Fruit fly (Drosophila melanogaster) whole organism, embryonic: ENCODE data around the gene GstT4.

ENCODE experiments used
- CG10979 ChIP-seq: fragments of 200-800 bp; sonication (Bioruptor generic); optimal IDR thresholded peaks from 2 replicates; lab custom pipeline; 2018; ENCODE audit warnings: missing biosample characterization, mild to moderate bottlenecking, missing genetic modification characterization, moderate library complexity
- CG12769 ChIP-seq: fragments of 200-800 bp; sonication (Bioruptor generic); optimal IDR thresholded peaks from 2 replicates; lab custom pipeline; 2019; ENCODE audit warnings: missing biosample characterization, mild to moderate bottlenecking, missing genetic modification characterization, moderate library complexity
- CG14667 ChIP-seq: fragments of 200-800 bp; sonication (Bioruptor generic); IDR thresholded peaks from 2 replicates; pipeline ENCODE4 v1.3.6; 2022; ENCODE audit warnings: missing biosample characterization, missing genetic modification characterization
- CG15011 ChIP-seq: fragments of 200-800 bp; sonication (Bioruptor generic); optimal IDR thresholded peaks from 3 replicates; lab custom pipeline; 2018; ENCODE audit warnings: missing biosample characterization, mild to moderate bottlenecking, missing genetic modification characterization
- CG1603 ChIP-seq: fragments of 200-800 bp; sonication (Bioruptor generic); optimal IDR thresholded peaks from 2 replicates; lab custom pipeline; 2019; ENCODE audit warnings: missing biosample characterization, mild to moderate bottlenecking, missing genetic modification characterization, moderate library complexity
- CG17328 ChIP-seq: fragments of 200-800 bp; sonication (Bioruptor generic); IDR thresholded peaks from 2 replicates; pipeline ENCODE4 v1.3.6; 2022; ENCODE audit warnings: missing biosample characterization, missing genetic modification characterization
- CG18764 ChIP-seq: fragments of 200-800 bp; sonication (Bioruptor generic); optimal IDR thresholded peaks from 3 replicates; lab custom pipeline; 2016; ENCODE audit warnings: missing biosample characterization, missing genetic modification characterization
- CG2120 ChIP-seq: fragments of 200-800 bp; sonication (Bioruptor generic); optimal IDR thresholded peaks from 3 replicates; lab custom pipeline; 2016; ENCODE audit warnings: missing biosample characterization, missing genetic modification characterization
- CG30020 ChIP-seq: fragments of 200-800 bp; optimal IDR thresholded peaks from 2 replicates; lab custom pipeline; 2019; ENCODE audit warnings: missing biosample characterization, mild to moderate bottlenecking, missing genetic modification characterization, moderate library complexity
- CG32532 ChIP-seq: fragments of 200-800 bp; sonication (Bioruptor generic); IDR thresholded peaks from 2 replicates; pipeline ENCODE4 v1.3.6; 2022; ENCODE audit warnings: missing biosample characterization, missing genetic modification characterization
- CG3281 ChIP-seq: fragments of 200-800 bp; sonication (Bioruptor generic); optimal IDR thresholded peaks from 3 replicates; lab custom pipeline; 2017; ENCODE audit warnings: missing biosample characterization, mild to moderate bottlenecking, missing genetic modification characterization
- CG4328 ChIP-seq: fragments of 200-800 bp; sonication (Bioruptor generic); optimal IDR thresholded peaks from 3 replicates; lab custom pipeline; 2017; ENCODE audit warnings: missing biosample characterization, missing genetic modification reagents, missing genetic modification characterization
- CG6791 ChIP-seq: fragments of 200-800 bp; sonication (Bioruptor generic); IDR thresholded peaks from 3 replicates; pipeline ENCODE4 v1.3.6; 2022; ENCODE audit warnings: missing biosample characterization, missing genetic modification characterization; ENCODE audit not compliant: partially characterized antibody
- CG6854 ChIP-seq: fragments of 200-800 bp; sonication (Bioruptor generic); optimal IDR thresholded peaks from 3 replicates; lab custom pipeline; 2017; ENCODE audit warnings: missing biosample characterization, mild to moderate bottlenecking, missing genetic modification characterization
- CG7963 ChIP-seq: fragments of 200-800 bp; sonication (Bioruptor generic); IDR thresholded peaks from 3 replicates; pipeline ENCODE4 v1.3.6; 2022; ENCODE audit warnings: missing biosample characterization, missing genetic modification characterization; ENCODE audit not compliant: partially characterized antibody
- CG8290 ChIP-seq, 3 experiments: fragments of 200-800 bp; sonication (Bioruptor generic); optimal IDR thresholded peaks; 2 replicates each; lab custom pipeline; 2016 to 2019; ENCODE audit warnings: missing biosample characterization in 3 of 3, missing genetic modification characterization in 3 of 3, mild to moderate bottlenecking in 2 of 3, moderate library complexity in 1 of 3
- CG9727 ChIP-seq: fragments of 200-800 bp; sonication (Bioruptor generic); optimal IDR thresholded peaks from 3 replicates; lab custom pipeline; 2017; ENCODE audit warnings: missing biosample characterization, mild to moderate bottlenecking, missing genetic modification characterization
- Dbx ChIP-seq: fragments of 200-800 bp; sonication (Bioruptor generic); IDR thresholded peaks from 3 replicates; pipeline ENCODE4 v1.3.6; 2022; ENCODE audit warnings: missing biosample characterization, missing genetic modification characterization
- Doc2 ChIP-seq: fragments of 200-800 bp; sonication (Bioruptor generic); IDR thresholded peaks from 2 replicates; pipeline ENCODE4 v1.3.6; 2022; ENCODE audit warnings: missing biosample characterization, missing genetic modification characterization
- ERR ChIP-seq: fragments of 200-800 bp; sonication (Bioruptor generic); optimal IDR thresholded peaks from 2 replicates; lab custom pipeline; 2016; ENCODE audit warnings: missing biosample characterization, missing genetic modification characterization
- HLHmδ ChIP-seq: fragments of 200-800 bp; sonication (Bioruptor generic); optimal IDR thresholded peaks from 2 replicates; lab custom pipeline; 2018; ENCODE audit warnings: missing biosample characterization, mild to moderate bottlenecking, missing genetic modification characterization, moderate library complexity
- Mad ChIP-seq: fragments of 200-800 bp; sonication (Bioruptor generic); optimal IDR thresholded peaks from 2 replicates; lab custom pipeline; 2016; ENCODE audit warnings: missing biosample characterization, missing genetic modification characterization
- Med ChIP-seq: fragments of 200-800 bp; sonication (Bioruptor generic); peaks from one replicate; lab custom pipeline; 2016; ENCODE audit warnings: missing biosample characterization, missing genetic modification characterization, mild to moderate bottlenecking, inconsistent platforms, moderate library complexity
- Mrtf ChIP-seq: fragments of 200-800 bp; sonication (Bioruptor generic); IDR thresholded peaks from 3 replicates; pipeline ENCODE4 v1.3.6; 2022; ENCODE audit warnings: missing biosample characterization, missing genetic modification characterization
- NfI ChIP-seq: fragments of 200-800 bp; sonication (Bioruptor generic); optimal IDR thresholded peaks from 3 replicates; lab custom pipeline; 2018; ENCODE audit warnings: missing biosample characterization, mild to moderate bottlenecking, missing genetic modification characterization, moderate library complexity
- Oaz ChIP-seq: fragments of 200-800 bp; sonication (Bioruptor generic); IDR thresholded peaks from 2 replicates; pipeline ENCODE4 v1.3.6; 2022; ENCODE audit warnings: missing biosample characterization, missing genetic modification characterization
- Oli ChIP-seq: fragments of 200-800 bp; sonication (Bioruptor generic); optimal IDR thresholded peaks from 2 replicates; lab custom pipeline; 2018; ENCODE audit warnings: missing biosample characterization, mild to moderate bottlenecking, missing genetic modification characterization, moderate library complexity
- Opbp ChIP-seq: fragments of 200-800 bp; sonication (Bioruptor generic); IDR thresholded peaks from 3 replicates; pipeline ENCODE4 v1.3.6; 2022; ENCODE audit warnings: missing biosample characterization, missing genetic modification characterization; ENCODE audit not compliant: partially characterized antibody
- Taf1 ChIP-seq: fragments of 200-800 bp; sonication (Bioruptor generic); IDR thresholded peaks from 2 replicates; pipeline ENCODE4 v1.3.6; 2022; ENCODE audit warnings: missing biosample characterization, missing genetic modification characterization
- ash1 ChIP-seq: fragments of 200-800 bp; sonication (Bioruptor generic); optimal IDR thresholded peaks from 2 replicates; lab custom pipeline; 2018; ENCODE audit warnings: missing biosample characterization, mild to moderate bottlenecking, missing genetic modification characterization
- caup ChIP-seq: fragments of 200-800 bp; sonication (Bioruptor generic); optimal IDR thresholded peaks from 3 replicates; lab custom pipeline; 2017; ENCODE audit warnings: missing biosample characterization, mild to moderate bottlenecking, missing genetic modification characterization, moderate library complexity; ENCODE audit not compliant: severe bottlenecking
- crc ChIP-seq: fragments of 200-800 bp; sonication (Bioruptor generic); optimal IDR thresholded peaks from 2 replicates; lab custom pipeline; 2016; ENCODE audit warnings: missing biosample characterization, missing genetic modification characterization
- crp ChIP-seq, 2 experiments: fragments of 200-800 bp; sonication (Bioruptor generic); optimal IDR thresholded peaks; 2 replicates in 1 of 2; 3 replicates in 1 of 2; lab custom pipeline; 2017; ENCODE audit warnings: missing biosample characterization in 2 of 2, missing genetic modification characterization in 2 of 2, mild to moderate bottlenecking in 1 of 2, moderate library complexity in 1 of 2
- cwo ChIP-seq: fragments of 200-800 bp; sonication (Bioruptor generic); optimal IDR thresholded peaks from 3 replicates; lab custom pipeline; 2017; ENCODE audit warnings: missing biosample characterization, missing genetic modification characterization, mild to moderate bottlenecking, moderate library complexity, missing genetic modification reagents
- dan ChIP-seq: fragments of 200-800 bp; sonication (Bioruptor generic); IDR thresholded peaks from 2 replicates; pipeline ENCODE4 v1.3.6; 2022; ENCODE audit warnings: missing biosample characterization, missing genetic modification characterization
- dpn ChIP-seq, 2 experiments: fragments of 200-800 bp; sonication (Bioruptor generic); optimal IDR thresholded peaks; 3 replicates each; lab custom pipeline; 2016; ENCODE audit warnings: missing biosample characterization in 2 of 2, missing genetic modification characterization in 2 of 2
- ftz-f1 ChIP-seq: fragments of 200-800 bp; sonication (Bioruptor generic); optimal IDR thresholded peaks from 2 replicates; lab custom pipeline; 2016; ENCODE audit warnings: missing biosample characterization, missing genetic modification characterization
- fu2 ChIP-seq: fragments of 200-800 bp; sonication (Bioruptor generic); optimal IDR thresholded peaks from 2 replicates; lab custom pipeline; 2016; ENCODE audit warnings: missing biosample characterization, missing genetic modification characterization
- kni ChIP-seq: fragments of 200-800 bp; sonication (Bioruptor generic); optimal IDR thresholded peaks from 3 replicates; lab custom pipeline; 2017; ENCODE audit warnings: mild to moderate bottlenecking, missing biosample characterization, missing genetic modification reagents, missing genetic modification characterization
- nau ChIP-seq: fragments of 200-800 bp; sonication (Bioruptor generic); optimal IDR thresholded peaks from 3 replicates; lab custom pipeline; 2017; ENCODE audit warnings: missing biosample characterization, mild to moderate bottlenecking, missing genetic modification characterization, missing genetic modification reagents
- nmo ChIP-seq: fragments of 200-800 bp; sonication (Bioruptor generic); optimal IDR thresholded peaks from 2 replicates; lab custom pipeline; 2018; ENCODE audit warnings: missing biosample characterization, mild to moderate bottlenecking, missing genetic modification characterization, moderate library complexity
- p53 ChIP-seq: fragments of 200-800 bp; sonication (Bioruptor generic); optimal IDR thresholded peaks from 2 replicates; lab custom pipeline; 2016; ENCODE audit warnings: missing biosample characterization, missing genetic modification characterization
- pita ChIP-seq: fragments of 200-800 bp; sonication (Bioruptor generic); optimal IDR thresholded peaks from 2 replicates; lab custom pipeline; 2017; ENCODE audit warnings: missing biosample characterization, mild to moderate bottlenecking, missing genetic modification characterization
- run ChIP-seq: fragments of 200-800 bp; sonication (Bioruptor generic); optimal IDR thresholded peaks from 3 replicates; lab custom pipeline; 2018; ENCODE audit warnings: missing biosample characterization, mild to moderate bottlenecking, missing genetic modification characterization
- scrt ChIP-seq: fragments of 200-800 bp; sonication (Bioruptor generic); optimal IDR thresholded peaks from 2 replicates; lab custom pipeline; 2018; ENCODE audit warnings: missing biosample characterization, mild to moderate bottlenecking, missing genetic modification characterization, moderate library complexity
- slp2 ChIP-seq: fragments of 200-800 bp; sonication (Bioruptor generic); optimal IDR thresholded peaks from 2 replicates; lab custom pipeline; 2016; ENCODE audit warnings: missing biosample characterization, missing genetic modification characterization
- stc ChIP-seq: fragments of 200-800 bp; sonication (Bioruptor generic); IDR thresholded peaks from 2 replicates; pipeline ENCODE4 v1.3.6; 2022; ENCODE audit warnings: missing biosample characterization, missing genetic modification characterization
- twi ChIP-seq: fragments of 200-800 bp; optimal IDR thresholded peaks from 2 replicates; lab custom pipeline; 2019; ENCODE audit warnings: missing biosample characterization, mild to moderate bottlenecking, missing genetic modification characterization, moderate library complexity

GstT4 gene

DNA sequence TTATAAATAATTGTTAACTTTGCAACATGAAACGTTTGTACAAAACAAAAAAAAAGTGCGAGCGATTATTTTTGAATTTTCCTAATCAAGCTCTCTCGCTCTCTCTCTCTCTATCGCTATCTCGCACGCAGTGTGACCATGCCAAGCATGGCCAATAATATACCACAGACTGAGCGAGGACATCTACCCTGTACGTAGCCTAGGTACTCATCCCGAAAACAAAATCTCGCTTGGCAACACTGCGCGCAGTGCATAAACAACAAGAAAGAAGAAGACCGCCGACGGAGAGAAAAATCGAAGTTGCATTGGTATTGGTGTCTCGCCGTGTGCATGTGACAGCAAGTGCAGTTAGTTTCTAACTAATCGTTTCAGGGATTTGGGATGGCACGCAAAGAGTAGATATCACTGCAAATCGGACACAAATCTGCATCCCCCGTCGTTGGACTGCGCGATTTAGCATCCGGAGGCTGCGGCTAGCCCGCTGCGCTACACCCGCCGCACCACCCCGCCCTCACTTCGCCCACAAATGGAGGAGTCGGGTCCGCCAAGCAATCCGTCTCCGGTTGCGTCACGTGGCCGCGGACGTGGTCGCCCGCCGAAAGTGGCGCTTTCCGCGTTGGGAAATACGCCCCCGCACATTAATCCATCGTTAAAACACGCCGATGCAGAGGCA, 8.5 kb downstream of the GstT4 start, which contains the start of the genes CG1998 and Set2 (continued):
- peak in 1 of 2 experiments; percentile 29 for TF ChIP-seq crp (GFP tag; optimal IDR thresholded peaks at IDR 0.05; lab: Kevin White, UChicago)
- TF ChIP-seq stc (GFP tag; lab: Robert Waterston, UW), result no peak
- TF ChIP-seq pita, result peak; percentile 85
- TF ChIP-seq Taf1 (GFP tag; lab: Robert Waterston, UW), result no peak
- no peak for TF ChIP-seq dan (GFP tag; lab: Robert Waterston, UW)
- TF ChIP-seq CG30020 (tag; lab: Kevin White, UChicago), result no peak
- peak; percentile 85 for TF ChIP-seq CG8290 (GFP tag; optimal IDR thresholded peaks at IDR 0.05; lab: Kevin White, UChicago)
- peak; percentile 15 to 82 for TF ChIP-seq CG8290 (tag; optimal IDR thresholded peaks at IDR 0.05; lab: Kevin White, UChicago)
- TF ChIP-seq scrt (GFP tag; lab: Kevin White, UChicago), result no peak
- TF ChIP-seq cwo (GFP tag; lab: Kevin White, UChicago), result no peak
- TF ChIP-seq crc, result no peak
- peak; percentile 24 for TF ChIP-seq ERR
- TF ChIP-seq fu2 (GFP tag; lab: Kevin White, UChicago), result peak; percentile 13
- no peak for TF ChIP-seq CG18764
- TF ChIP-seq CG9727, result peak; percentile 28
- TF ChIP-seq Doc2 (GFP tag; lab: Robert Waterston, UW), result no peak
- TF ChIP-seq run (tag; lab: Kevin White, UChicago), result no peak
- peak; percentile 93 for TF ChIP-seq ftz-f1 (GFP tag; lab: Kevin White, UChicago)
- TF ChIP-seq twi (tag; lab: Kevin White, UChicago), result no peak
- TF ChIP-seq nmo, result peak; percentile 64
- peak in 1 of 2 experiments; percentile 47 for TF ChIP-seq dpn (GFP tag; optimal IDR thresholded peaks at IDR 0.05; lab: Kevin White, UChicago)
- TF ChIP-seq CG6791 (GFP tag; lab: Robert Waterston, UW), result peak; percentile 62; the same call in 1 of the 3 replicates
- TF ChIP-seq CG7963 (GFP tag; lab: Robert Waterston, UW), result no peak
- TF ChIP-seq kni (GFP tag; lab: Kevin White, UChicago), result no peak
- peak; percentile 26 for TF ChIP-seq HLHmδ
- TF ChIP-seq ash1 (GFP tag; lab: Kevin White, UChicago), result no peak
- TF ChIP-seq CG2120, result peak; percentile 56
- TF ChIP-seq CG17328 (GFP tag; lab: Robert Waterston, UW), result no peak
- peak; percentile 43 for TF ChIP-seq caup (GFP tag; lab: Kevin White, UChicago)
- no peak for TF ChIP-seq Oaz (GFP tag; lab: Robert Waterston, UW)
- TF ChIP-seq CG10979, result no peak
- peak; percentile 38; the same call in 1 of the 3 replicates for TF ChIP-seq Dbx (GFP tag; lab: Robert Waterston, UW)
- TF ChIP-seq Opbp (GFP tag; lab: Robert Waterston, UW), result peak; percentile 66; the same call in 2 of the 3 replicates
- TF ChIP-seq CG14667, result no peak
- TF ChIP-seq Med, result peak; percentile 94
- TF ChIP-seq CG12769, result no peak
- no peak for TF ChIP-seq CG15011 (GFP tag; lab: Kevin White, UChicago)
- no peak for TF ChIP-seq CG3281 (GFP tag; lab: Kevin White, UChicago)
- peak; percentile 13 for TF ChIP-seq slp2 (GFP tag; lab: Kevin White, UChicago)
- TF ChIP-seq p53 (GFP tag; lab: Kevin White, UChicago), result peak; percentile 25
- no peak for TF ChIP-seq Mrtf (GFP tag; lab: Robert Waterston, UW)
- TF ChIP-seq nau (GFP tag; lab: Kevin White, UChicago), result no peak
- peak; percentile 46 for TF ChIP-seq Mad (GFP tag; lab: Kevin White, UChicago)
- no peak for TF ChIP-seq CG6854 (GFP tag; lab: Kevin White, UChicago)
- TF ChIP-seq CG1603, result peak; percentile 85
- TF ChIP-seq NfI (GFP tag; lab: Kevin White, UChicago), result peak; percentile 9
- TF ChIP-seq Oli (tag; lab: Kevin White, UChicago), result no peak
- peak; percentile 45; the same call in 1 of the 2 replicates for TF ChIP-seq CG32532 (GFP tag; lab: Robert Waterston, UW)
- TF ChIP-seq CG4328, result no peak
